Worm (Caenorhabditis elegans) whole organism, late embryonic: Measurements from ENCODE around the gene clec-254.

Source experiments
- C38D4.7 ChIP-seq: fragments of 200-800 bp; sonication (Bioruptor generic); optimal IDR thresholded peaks from 2 replicates; lab custom pipeline; 2018; ENCODE audit warnings: mild to moderate bottlenecking, missing genetic modification characterization, moderate library complexity, missing compliant biosample characterization
- F13H6.1 ChIP-seq: sonication (generic microtip); optimal IDR thresholded peaks from 2 replicates; lab custom pipeline; 2016; ENCODE audit warnings: missing genetic modification characterization, missing compliant biosample characterization
- K09A11.1 ChIP-seq: sonication (generic microtip); optimal IDR thresholded peaks from 2 replicates; lab custom pipeline; 2017; ENCODE audit warnings: antibody characterized with exemption, mild to moderate bottlenecking, missing genetic modification characterization, missing compliant biosample characterization; ENCODE audit not compliant: insufficient read depth
- T23F11.4 ChIP-seq: fragments of 200-800 bp; sonication (Bioruptor generic); optimal IDR thresholded peaks from 2 replicates; lab custom pipeline; 2018; ENCODE audit warnings: mild to moderate bottlenecking, missing genetic modification characterization, missing compliant biosample characterization
- ahr-1 ChIP-seq: sonication (generic microtip); optimal IDR thresholded peaks from 2 replicates; lab custom pipeline; 2016; ENCODE audit warnings: missing genetic modification characterization, missing compliant biosample characterization
- ama-1 ChIP-seq: fragments of 150-350 bp; optimal IDR thresholded peaks from 2 replicates; lab custom pipeline; 2014
- ceh-14 ChIP-seq: sonication (generic microtip); optimal IDR thresholded peaks from 2 replicates; lab custom pipeline; 2016; ENCODE audit warnings: missing genotype, missing genetic modification characterization, missing compliant biosample characterization
- ceh-18 ChIP-seq: sonication (generic microtip); optimal IDR thresholded peaks from 2 replicates; lab custom pipeline; 2016; ENCODE audit warnings: missing genetic modification characterization, missing compliant biosample characterization
- ceh-2 ChIP-seq: sonication (generic microtip); optimal IDR thresholded peaks from 2 replicates; lab custom pipeline; 2016; ENCODE audit warnings: missing genotype, missing genetic modification characterization, missing compliant biosample characterization
- ceh-24 ChIP-seq: sonication (generic microtip); optimal IDR thresholded peaks from 2 replicates; lab custom pipeline; 2016; ENCODE audit warnings: mild to moderate bottlenecking, missing genetic modification characterization, missing compliant biosample characterization
- ceh-48 ChIP-seq: sonication (generic microtip); optimal IDR thresholded peaks from 2 replicates; lab custom pipeline; 2016; ENCODE audit warnings: missing genetic modification characterization, inconsistent platforms, missing compliant biosample characterization
- ceh-6 ChIP-seq: fragments of 200-800 bp; sonication (Bioruptor generic); optimal IDR thresholded peaks from 2 replicates; lab custom pipeline; 2018; ENCODE audit warnings: mild to moderate bottlenecking, missing genetic modification characterization, missing compliant biosample characterization
- ceh-9 ChIP-seq: sonication (generic microtip); optimal IDR thresholded peaks from 2 replicates; lab custom pipeline; 2016; ENCODE audit warnings: mild to moderate bottlenecking, missing genetic modification characterization, inconsistent platforms, missing compliant biosample characterization
- dmd-4 ChIP-seq: sonication (generic microtip); optimal IDR thresholded peaks from 2 replicates; lab custom pipeline; 2016; ENCODE audit warnings: borderline replicate concordance, missing genetic modification characterization, missing compliant biosample characterization
- dve-1 ChIP-seq: sonication (generic microtip); optimal IDR thresholded peaks from 2 replicates; lab custom pipeline; 2017; ENCODE audit warnings: antibody characterized with exemption, mild to moderate bottlenecking, missing genetic modification characterization, missing compliant biosample characterization
- elt-2 ChIP-seq: sonication (generic microtip); optimal IDR thresholded peaks from 2 replicates; lab custom pipeline; 2016; ENCODE audit warnings: missing genetic modification reagents, missing genetic modification characterization, missing compliant biosample characterization
- elt-4 ChIP-seq: sonication (generic microtip); optimal IDR thresholded peaks from 2 replicates; lab custom pipeline; 2016; ENCODE audit warnings: missing genetic modification characterization, missing compliant biosample characterization
- ets-4 ChIP-seq: sonication (generic microtip); optimal IDR thresholded peaks from 2 replicates; lab custom pipeline; 2016; ENCODE audit warnings: missing genetic modification characterization, missing compliant biosample characterization
- eyg-1 ChIP-seq: sonication (generic microtip); optimal IDR thresholded peaks from 2 replicates; lab custom pipeline; 2016; ENCODE audit warnings: missing genotype, missing genetic modification characterization, missing compliant biosample characterization
- fkh-10 ChIP-seq: fragments of 150-350 bp; optimal IDR thresholded peaks from 2 replicates; lab custom pipeline; 2014; ENCODE audit warnings: missing biosample characterization, missing genetic modification reagents, missing genetic modification characterization
- fkh-6 ChIP-seq: sonication (generic microtip); optimal IDR thresholded peaks from 2 replicates; lab custom pipeline; 2016; ENCODE audit warnings: missing genetic modification characterization, missing compliant biosample characterization
- gmeb-2 ChIP-seq: sonication (generic microtip); optimal IDR thresholded peaks from 2 replicates; lab custom pipeline; 2016; ENCODE audit warnings: missing genetic modification characterization, inconsistent platforms, missing compliant biosample characterization
- hlh-13 ChIP-seq: fragments of 200-800 bp; sonication (Bioruptor generic); optimal IDR thresholded peaks from 2 replicates; lab custom pipeline; 2018; ENCODE audit warnings: mild to moderate bottlenecking, missing genetic modification characterization, missing compliant biosample characterization
- hlh-15 ChIP-seq: sonication (generic microtip); optimal IDR thresholded peaks from 2 replicates; lab custom pipeline; 2016; ENCODE audit warnings: missing genetic modification characterization, missing compliant biosample characterization
- hlh-30 ChIP-seq: sonication (generic microtip); optimal IDR thresholded peaks from 2 replicates; lab custom pipeline; 2017; ENCODE audit warnings: antibody characterized with exemption, missing genetic modification characterization, missing compliant biosample characterization; ENCODE audit not compliant: insufficient read depth
- hlh-8 ChIP-seq: sonication (generic microtip); optimal IDR thresholded peaks from 2 replicates; lab custom pipeline; 2016; ENCODE audit warnings: missing genotype, missing genetic modification characterization, missing compliant biosample characterization
- nfya-1 ChIP-seq: sonication (generic microtip); optimal IDR thresholded peaks from 2 replicates; lab custom pipeline; 2017; ENCODE audit warnings: missing genetic modification characterization, mild to moderate bottlenecking, missing compliant biosample characterization, antibody characterized with exemption, moderate library complexity
- odd-2 ChIP-seq: sonication (generic microtip); optimal IDR thresholded peaks from 2 replicates; lab custom pipeline; 2017; ENCODE audit warnings: antibody characterized with exemption, mild to moderate bottlenecking, missing genetic modification characterization, missing compliant biosample characterization
- pat-9 ChIP-seq: fragments of 200-800 bp; sonication (Bioruptor generic); optimal IDR thresholded peaks from 2 replicates; lab custom pipeline; 2018; ENCODE audit warnings: mild to moderate bottlenecking, missing genetic modification characterization, moderate library complexity, missing compliant biosample characterization
- pax-1 ChIP-seq: fragments of 150-350 bp; optimal IDR thresholded peaks from 2 replicates; lab custom pipeline; 2014; ENCODE audit warnings: missing biosample characterization, missing genetic modification characterization
- pha-2 ChIP-seq: sonication (generic microtip); optimal IDR thresholded peaks from 2 replicates; lab custom pipeline; 2017; ENCODE audit warnings: mild to moderate bottlenecking, missing genetic modification characterization, missing compliant biosample characterization
- pha-4 ChIP-seq: fragments of 150-350 bp; optimal IDR thresholded peaks from 2 replicates; lab custom pipeline; 2018; ENCODE audit warnings: missing biosample characterization, missing genetic modification reagents, missing genetic modification characterization
- pqm-1 ChIP-seq: sonication (generic microtip); optimal IDR thresholded peaks from 2 replicates; lab custom pipeline; 2016; ENCODE audit warnings: missing genetic modification characterization, missing compliant biosample characterization
- pros-1 ChIP-seq: fragments of 150-350 bp; optimal IDR thresholded peaks from 2 replicates; lab custom pipeline; 2014; ENCODE audit warnings: missing biosample characterization, missing genetic modification reagents, missing genetic modification characterization
- ref-2 ChIP-seq: sonication (generic microtip); optimal IDR thresholded peaks from 2 replicates; lab custom pipeline; 2016; ENCODE audit warnings: missing genetic modification characterization, missing compliant biosample characterization
- rnt-1 ChIP-seq: sonication (generic microtip); optimal IDR thresholded peaks from 2 replicates; lab custom pipeline; 2016; ENCODE audit warnings: missing genetic modification characterization, missing compliant biosample characterization
- sdc-2 ChIP-seq: sonication (generic microtip); optimal IDR thresholded peaks from 2 replicates; lab custom pipeline; 2016; ENCODE audit warnings: missing genotype, missing genetic modification characterization, missing compliant biosample characterization
- sox-2 ChIP-seq: fragments of 200-800 bp; sonication (Bioruptor generic); IDR thresholded peaks from 2 replicates; pipeline ENCODE4 v1.3.6; 2022; ENCODE audit warnings: missing genetic modification reagents, missing genetic modification characterization, missing compliant biosample characterization
- sox-4 ChIP-seq: sonication (generic microtip); optimal IDR thresholded peaks from 2 replicates; lab custom pipeline; 2017; ENCODE audit warnings: mild to moderate bottlenecking, missing genetic modification characterization, inconsistent platforms, missing compliant biosample characterization
- tbx-2 ChIP-seq: sonication (generic microtip); optimal IDR thresholded peaks from 2 replicates; lab custom pipeline; 2016; ENCODE audit warnings: missing genetic modification characterization, missing compliant biosample characterization
- ttx-3 ChIP-seq: sonication (generic microtip); optimal IDR thresholded peaks from 2 replicates; lab custom pipeline; 2016; ENCODE audit warnings: missing genetic modification reagents, missing genetic modification characterization, missing compliant biosample characterization
- unc-3 ChIP-seq, 2 experiments: fragments of 200-800 bp in 1 of 2; sonication (Bioruptor generic) in 1 of 2; sonication (generic microtip) in 1 of 2; conservative IDR thresholded peaks in 1 of 2; optimal IDR thresholded peaks in 1 of 2; 2 replicates each; pipeline versions ENCODE4 v1.3.6 to Lab custom; 2016 to 2022; ENCODE audit warnings: missing compliant biosample characterization in 2 of 2, missing genetic modification characterization in 2 of 2, missing genetic modification reagents in 1 of 2
- unc-55 ChIP-seq: sonication (generic microtip); optimal IDR thresholded peaks from 2 replicates; lab custom pipeline; 2017; ENCODE audit warnings: missing biosample characterization, missing genetic modification reagents, missing genetic modification characterization
- unc-86 ChIP-seq: sonication (generic microtip); optimal IDR thresholded peaks from 2 replicates; lab custom pipeline; 2016; ENCODE audit warnings: missing genetic modification characterization, missing compliant biosample characterization
- ztf-16 ChIP-seq: sonication (generic microtip); optimal IDR thresholded peaks from 2 replicates; lab custom pipeline; 2017; ENCODE audit warnings: missing genetic modification characterization, missing compliant biosample characterization

Gene clec-254

ce11 chrV:18723604-18724003 lies 30.6 kb downstream of the clec-254 start (continued):
- TF ChIP-seq nfya-1 (tag; lab: Kevin White, UChicago) (peak; percentile 97), gmeb-2 (tag; lab: Kevin White, UChicago) (no peak), ttx-3 (tag; lab: Kevin White, UChicago) (no peak), ceh-18 (tag; lab: Kevin White, UChicago) (peak; percentile 31), ama-1 (lab: Kevin White, UChicago) (no peak), ceh-6 (GFP tag; lab: Kevin White, UChicago) (peak; percentile 27), unc-3 (GFP tag; conservative IDR thresholded peaks at IDR 0.05; lab: Robert Waterston, UW) (no peak), unc-3 (tag; optimal IDR thresholded peaks at IDR 0.05; lab: Kevin White, UChicago) (no peak), dmd-4 (tag; lab: Kevin White, UChicago) (peak; percentile 35), rnt-1 (tag; lab: Kevin White, UChicago) (peak; percentile 21), eyg-1 (no peak), ahr-1 (tag; lab: Kevin White, UChicago) (no peak), hlh-13 (no peak), unc-55 (GFP tag; lab: Kevin White, UChicago) (peak; percentile 92), odd-2 (peak; percentile 24), ceh-9 (no peak), ets-4 (tag; lab: Kevin White, UChicago) (peak; percentile 62), pros-1 (peak; percentile 79), fkh-6 (tag; lab: Kevin White, UChicago) (peak; percentile 18), pha-2 (tag; lab: Kevin White, UChicago) (peak; percentile 59), ceh-2 (tag; lab: Kevin White, UChicago) (peak; percentile 7), elt-4 (tag; lab: Kevin White, UChicago) (no peak), ztf-16 (tag; lab: Kevin White, UChicago) (peak; percentile 26), sox-4 (tag; lab: Kevin White, UChicago) (no peak), unc-86 (tag; lab: Kevin White, UChicago) (peak; percentile 54), pqm-1 (tag; lab: Kevin White, UChicago) (peak; percentile 65), fkh-10 (no peak), ceh-48 (tag; lab: Kevin White, UChicago) (peak; percentile 90), K09A11.1 (tag; lab: Kevin White, UChicago) (no peak), T23F11.4 (GFP tag; lab: Kevin White, UChicago) (no peak), hlh-30 (peak; percentile 67)

ce11 chrV:18722510-18723299 lies 31.5 kb downstream of the clec-254 start:
- TF ChIP-seq sox-2 (GFP tag; lab: Robert Waterston, UW): no peak
- TF ChIP-seq unc-55 (GFP tag; lab: Kevin White, UChicago): no peak
- TF ChIP-seq hlh-15 (tag; lab: Kevin White, UChicago): no peak
- TF ChIP-seq tbx-2 (tag; lab: Kevin White, UChicago): no peak
- no peak for TF ChIP-seq ceh-2 (tag; lab: Kevin White, UChicago)
- TF ChIP-seq fkh-6 (tag; lab: Kevin White, UChicago): no peak
- no peak for TF ChIP-seq pha-4 (tag; lab: Kevin White, UChicago)
- TF ChIP-seq nfya-1 (tag; lab: Kevin White, UChicago): no peak
- no peak for TF ChIP-seq ceh-14 (tag; lab: Kevin White, UChicago)
- no peak for TF ChIP-seq ref-2 (tag; lab: Kevin White, UChicago)
- TF ChIP-seq dve-1: peak; percentile 88
- TF ChIP-seq C38D4.7 (GFP tag; lab: Kevin White, UChicago): no peak
- TF ChIP-seq pat-9: no peak
- TF ChIP-seq rnt-1 (tag; lab: Kevin White, UChicago): no peak
- no peak for TF ChIP-seq F13H6.1
- TF ChIP-seq pros-1: no peak
- TF ChIP-seq ceh-9: peak; percentile 37
- TF ChIP-seq sdc-2 (tag; lab: Kevin White, UChicago): no peak
- no peak for TF ChIP-seq unc-86 (tag; lab: Kevin White, UChicago)
- TF ChIP-seq ceh-6 (GFP tag; lab: Kevin White, UChicago): no peak
- TF ChIP-seq hlh-8 (tag; lab: Kevin White, UChicago): no peak
- peak; percentile 35 for TF ChIP-seq odd-2
- TF ChIP-seq elt-2 (tag; lab: Kevin White, UChicago): no peak
- TF ChIP-seq pax-1 (tag; lab: Kevin White, UChicago): no peak
- TF ChIP-seq ceh-24 (tag; lab: Kevin White, UChicago): no peak
- TF ChIP-seq, all 69 proteins: peak for 3
